Worm (Caenorhabditis elegans) whole organism, young adult: ENCODE measurements around the gene sri-33.
"Not testable (repeated sequence)": the region's sequence is repeated elsewhere in the genome, so short reads cannot be mapped to it uniquely, and the experiment has no call there.

ENCODE experiments used
- B0019.2 ChIP-seq: fragments of 200-800 bp; sonication (Bioruptor generic); conservative IDR thresholded peaks from 2 replicates; pipeline ENCODE4 v1.3.6; 2022; ENCODE audit warnings: missing genetic modification reagents, missing genetic modification characterization, missing compliant biosample characterization
- B0336.3 ChIP-seq: fragments of 200-800 bp; sonication (Bioruptor generic); IDR thresholded peaks from 2 replicates; pipeline ENCODE4 v1.3.6; 2022; ENCODE audit warnings: missing genetic modification characterization, missing compliant biosample characterization
- C17E4.6 ChIP-seq: fragments of 200-800 bp; sonication (Bioruptor generic); IDR thresholded peaks from 2 replicates; pipeline ENCODE4 v1.3.6; 2022; ENCODE audit warnings: missing genetic modification reagents, missing genetic modification characterization, missing compliant biosample characterization
- F23B12.7 ChIP-seq: sonication (generic microtip); optimal IDR thresholded peaks from 2 replicates; lab custom pipeline; 2017; ENCODE audit warnings: missing genetic modification characterization, mild to moderate bottlenecking, missing compliant biosample characterization, antibody characterized with exemption, moderate library complexity; ENCODE audit not compliant: insufficient read depth
- F33H1.4 ChIP-seq: fragments of 200-800 bp; sonication (Bioruptor generic); IDR thresholded peaks from 2 replicates; pipeline ENCODE4 v1.3.6; 2022; ENCODE audit warnings: missing genetic modification reagents, missing genetic modification characterization, missing compliant biosample characterization
- F49E8.2 ChIP-seq: sonication (generic microtip); optimal IDR thresholded peaks from 3 replicates; lab custom pipeline; 2017; ENCODE audit warnings: missing genetic modification characterization, mild to moderate bottlenecking, missing compliant biosample characterization, antibody characterized with exemption, moderate library complexity; ENCODE audit not compliant: insufficient read depth
- F57A8.1 ChIP-seq: fragments of 200-800 bp; sonication (Bioruptor generic); optimal IDR thresholded peaks from 2 replicates; lab custom pipeline; 2018; ENCODE audit warnings: mild to moderate bottlenecking, missing genetic modification characterization, moderate library complexity, missing compliant biosample characterization
- Y56A3A.18 ChIP-seq: fragments of 200-800 bp; sonication (Bioruptor generic); IDR thresholded peaks from 2 replicates; pipeline ENCODE4 v1.3.6; 2022; ENCODE audit warnings: missing genetic modification reagents, missing genetic modification characterization, missing compliant biosample characterization
- ZK185.1 ChIP-seq: sonication (generic microtip); optimal IDR thresholded peaks from 2 replicates; lab custom pipeline; 2016; ENCODE audit warnings: mild to moderate bottlenecking, missing genetic modification characterization, missing compliant biosample characterization; ENCODE audit not compliant: poor library complexity, severe bottlenecking
- ama-1 ChIP-seq, 3 experiments: fragments of 150-350 bp in 1 of 3; sonication (generic microtip) in 2 of 3; optimal IDR thresholded peaks; 2 replicates each; lab custom pipeline; 2014 to 2018; ENCODE audit warnings: missing biosample characterization in 2 of 3, missing genetic modification characterization in 2 of 3, missing genetic modification reagents in 2 of 3
- athp-1 ChIP-seq: sonication (generic microtip); optimal IDR thresholded peaks from 2 replicates; lab custom pipeline; 2017; ENCODE audit warnings: mild to moderate bottlenecking, missing genetic modification characterization, missing compliant biosample characterization
- attf-5 ChIP-seq: fragments of 200-800 bp; sonication (Bioruptor generic); optimal IDR thresholded peaks from 2 replicates; lab custom pipeline; 2018; ENCODE audit warnings: mild to moderate bottlenecking, missing genetic modification characterization, missing compliant biosample characterization
- bed-1 ChIP-seq: fragments of 200-800 bp; sonication (Bioruptor generic); IDR thresholded peaks from 2 replicates; pipeline ENCODE4 v1.3.6; 2022; ENCODE audit warnings: missing genetic modification reagents, missing genetic modification characterization, missing compliant biosample characterization
- cebp-1 ChIP-seq, 2 experiments: fragments of 200-800 bp in 1 of 2; sonication (Bioruptor generic) in 1 of 2; sonication (generic microtip) in 1 of 2; IDR thresholded peaks in 1 of 2; optimal IDR thresholded peaks in 1 of 2; 2 replicates each; pipeline versions ENCODE4 v1.3.6 to Lab custom; 2017 to 2022; ENCODE audit warnings: missing compliant biosample characterization in 2 of 2, missing genetic modification characterization in 2 of 2, mild to moderate bottlenecking in 1 of 2, missing genetic modification reagents in 1 of 2, moderate library complexity in 1 of 2
- ceh-40 ChIP-seq: fragments of 200-800 bp; sonication (Bioruptor generic); IDR thresholded peaks from 2 replicates; pipeline ENCODE4 v1.3.6; 2022; ENCODE audit warnings: missing genetic modification characterization, missing compliant biosample characterization
- ceh-58 ChIP-seq: fragments of 200-800 bp; sonication (Bioruptor generic); IDR thresholded peaks from 2 replicates; pipeline ENCODE4 v1.3.6; 2022; ENCODE audit warnings: missing genetic modification characterization, missing compliant biosample characterization
- ceh-79 ChIP-seq: sonication (generic microtip); optimal IDR thresholded peaks from 2 replicates; lab custom pipeline; 2017; ENCODE audit warnings: mild to moderate bottlenecking, missing genetic modification characterization, missing compliant biosample characterization
- die-1 ChIP-seq: sonication (generic microtip); optimal IDR thresholded peaks from 2 replicates; lab custom pipeline; 2016; ENCODE audit warnings: missing genotype, mild to moderate bottlenecking, missing genetic modification characterization, missing compliant biosample characterization
- dox-1 ChIP-seq: fragments of 200-800 bp; sonication (Bioruptor generic); IDR thresholded peaks from 2 replicates; pipeline ENCODE4 v1.3.6; 2022; ENCODE audit warnings: missing genetic modification reagents, missing genetic modification characterization, missing compliant biosample characterization
- egl-18 ChIP-seq: fragments of 200-800 bp; sonication (Bioruptor generic); IDR thresholded peaks from 2 replicates; pipeline ENCODE4 v1.3.6; 2022; ENCODE audit warnings: missing genetic modification reagents, missing genetic modification characterization, missing compliant biosample characterization
- egrh-3 ChIP-seq: fragments of 200-800 bp; sonication (Bioruptor generic); IDR thresholded peaks from 2 replicates; pipeline ENCODE4 v1.3.6; 2022; ENCODE audit warnings: missing genetic modification reagents, missing genetic modification characterization, missing compliant biosample characterization
- hlh-26 ChIP-seq: fragments of 200-800 bp; sonication (Bioruptor generic); conservative IDR thresholded peaks from 2 replicates; pipeline ENCODE4 v1.3.6; 2022; ENCODE audit warnings: missing genetic modification reagents, missing genetic modification characterization, missing compliant biosample characterization
- hmg-1.2 ChIP-seq: fragments of 200-800 bp; sonication (Bioruptor generic); IDR thresholded peaks from 2 replicates; pipeline ENCODE4 v1.3.6; 2022; ENCODE audit warnings: missing genetic modification reagents, missing genetic modification characterization, missing compliant biosample characterization
- lin-35 ChIP-seq, 3 experiments: fragments of 150-350 bp in 2 of 3; sonication (generic microtip) in 1 of 3; optimal IDR thresholded peaks; 2 replicates each; lab custom pipeline; 2014 to 2018; ENCODE audit warnings: missing biosample characterization in 3 of 3, missing genetic modification characterization in 3 of 3, missing genetic modification reagents in 3 of 3
- madf-3 ChIP-seq: fragments of 200-800 bp; sonication (Bioruptor generic); IDR thresholded peaks from 2 replicates; pipeline ENCODE4 v1.3.6; 2022; ENCODE audit warnings: missing genetic modification reagents, missing genetic modification characterization, missing compliant biosample characterization
- nfyb-1 ChIP-seq: fragments of 200-800 bp; sonication (Bioruptor generic); IDR thresholded peaks from 2 replicates; pipeline ENCODE4 v1.3.6; 2022; ENCODE audit warnings: missing genetic modification reagents, missing genetic modification characterization, missing compliant biosample characterization
- pbrm-1 ChIP-seq: fragments of 200-800 bp; sonication (Bioruptor generic); IDR thresholded peaks from 2 replicates; pipeline ENCODE4 v1.3.6; 2022; ENCODE audit warnings: missing genetic modification reagents, missing genetic modification characterization, missing compliant biosample characterization
- repo-1 ChIP-seq: sonication (generic microtip); optimal IDR thresholded peaks from 2 replicates; lab custom pipeline; 2017; ENCODE audit warnings: mild to moderate bottlenecking, missing genetic modification characterization, missing compliant biosample characterization
- rpc-1 ChIP-seq, 2 experiments: fragments of 150-350 bp in 1 of 2; sonication (generic microtip) in 1 of 2; optimal IDR thresholded peaks; 2 replicates each; lab custom pipeline; 2014 to 2018; ENCODE audit warnings: missing biosample characterization in 1 of 2, missing genetic modification characterization in 1 of 2, missing genetic modification reagents in 1 of 2, missing genotype in 1 of 2
- sdz-38 ChIP-seq: sonication (generic microtip); optimal IDR thresholded peaks from 2 replicates; lab custom pipeline; 2016; ENCODE audit warnings: missing genotype, missing genetic modification characterization, missing compliant biosample characterization
- sea-2 ChIP-seq: fragments of 200-800 bp; sonication (Bioruptor generic); IDR thresholded peaks from 2 replicates; pipeline ENCODE4 v1.3.6; 2022; ENCODE audit warnings: missing genetic modification characterization, missing compliant biosample characterization
- snpc-1.3 ChIP-seq: sonication (generic microtip); optimal IDR thresholded peaks from 2 replicates; lab custom pipeline; 2017; ENCODE audit warnings: missing genetic modification characterization, mild to moderate bottlenecking, missing compliant biosample characterization, antibody characterized with exemption, moderate library complexity, missing genotype, missing genetic modification reagents; ENCODE audit not compliant: insufficient read depth
- sptf-2 ChIP-seq: fragments of 200-800 bp; sonication (Bioruptor generic); optimal IDR thresholded peaks from 2 replicates; lab custom pipeline; 2018; ENCODE audit warnings: mild to moderate bottlenecking, missing genetic modification characterization, missing compliant biosample characterization
- tlf-1 ChIP-seq: fragments of 200-800 bp; sonication (Bioruptor generic); optimal IDR thresholded peaks from 2 replicates; lab custom pipeline; 2018; ENCODE audit warnings: mild to moderate bottlenecking, missing genetic modification characterization, missing compliant biosample characterization
- xnd-1 ChIP-seq: sonication (generic microtip); optimal IDR thresholded peaks from 2 replicates; lab custom pipeline; 2016; ENCODE audit warnings: missing genotype, missing genetic modification reagents, missing genetic modification characterization, missing compliant biosample characterization
- ztf-22 ChIP-seq: fragments of 200-800 bp; sonication (Bioruptor generic); optimal IDR thresholded peaks from 2 replicates; lab custom pipeline; 2018; ENCODE audit warnings: mild to moderate bottlenecking, missing genetic modification characterization, moderate library complexity, missing compliant biosample characterization

The sri-33 gene

ce11 chrII:3142855-3143254, 13.8 kb downstream of the sri-33 start, which contains the start of gene sri-42:
sri-42 (minus strand) TSS chrII:3142955.
- not testable (repeated sequence) for TF ChIP-seq hlh-26 (GFP tag; lab: Robert Waterston, UW); pbrm-1 (GFP tag; lab: Robert Waterston, UW); ztf-22 (GFP tag; lab: Kevin White, UChicago)

DNA sequence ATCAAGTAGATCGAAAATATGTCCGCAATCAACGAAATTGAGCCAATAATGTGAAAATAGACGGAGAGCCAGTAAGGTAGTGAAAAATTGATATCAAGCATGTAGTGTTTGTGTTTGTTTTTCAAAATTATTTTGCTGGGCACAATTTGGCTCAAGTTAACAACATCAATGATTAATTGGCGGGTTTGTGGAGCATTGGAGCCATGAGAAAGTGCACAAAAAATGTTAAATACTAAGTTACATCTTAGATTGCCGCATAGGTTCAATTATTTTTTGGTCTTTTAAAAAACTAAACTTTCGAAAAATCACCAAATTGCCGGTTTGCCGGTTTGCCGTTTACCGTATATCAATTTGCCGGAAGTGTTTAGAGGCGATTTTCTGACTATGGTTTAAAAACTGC, 18.8 kb downstream of the sri-33 start, which contains the start of gene sri-54:
sri-54 (minus strand) TSS at position 101 of the 400 bp plus-strand sequence.
- TF ChIP-seq ceh-79 (tag; lab: Kevin White, UChicago): no peak
- no peak for TF ChIP-seq xnd-1 (tag; lab: Kevin White, UChicago)
- TF ChIP-seq F33H1.4 (GFP tag; lab: Robert Waterston, UW): no peak
- no peak for TF ChIP-seq tlf-1 (GFP tag; lab: Kevin White, UChicago)
- TF ChIP-seq pbrm-1 (GFP tag; lab: Robert Waterston, UW): no peak
- TF ChIP-seq athp-1 (tag; lab: Kevin White, UChicago): no peak
- no peak for TF ChIP-seq ceh-40
- no peak for TF ChIP-seq sdz-38 (tag; lab: Kevin White, UChicago)
- no peak for TF ChIP-seq C17E4.6 (GFP tag; lab: Robert Waterston, UW)
- TF ChIP-seq ceh-58 (GFP tag; lab: Robert Waterston, UW): no peak
- TF ChIP-seq sptf-2 (GFP tag; lab: Kevin White, UChicago): no peak
- TF ChIP-seq madf-3 (GFP tag; lab: Robert Waterston, UW): no peak
- no peak for TF ChIP-seq egl-18 (GFP tag; lab: Robert Waterston, UW)

DNA sequence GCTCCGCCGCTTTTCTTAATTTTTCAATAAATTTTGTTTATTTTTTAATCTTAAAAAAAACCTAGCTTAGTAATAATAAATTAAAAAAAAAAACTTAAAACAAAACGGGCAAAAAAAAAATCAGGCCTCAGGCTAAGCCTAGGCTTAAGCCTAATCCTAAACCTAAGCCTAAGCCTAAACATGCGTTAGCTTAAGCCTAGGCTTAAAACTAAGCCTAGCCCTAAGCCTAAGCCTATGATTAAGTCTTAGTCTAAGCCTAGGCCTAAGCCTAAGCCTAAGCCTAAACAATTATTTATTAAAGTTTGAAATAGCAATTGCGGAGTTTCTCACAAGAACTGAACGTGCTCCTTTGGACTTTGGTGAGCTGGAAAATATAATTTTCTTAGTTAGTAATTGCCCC, 21.4 kb downstream of the sri-33 start:
- TF ChIP-seq repo-1 (tag; lab: Kevin White, UChicago) (no peak), snpc-1.3 (tag; lab: Kevin White, UChicago) (no peak), bed-1 (GFP tag; lab: Robert Waterston, UW) (no peak), F57A8.1 (GFP tag; lab: Kevin White, UChicago) (no peak), dox-1 (GFP tag; lab: Robert Waterston, UW) (no peak), hmg-1.2 (GFP tag; lab: Robert Waterston, UW) (no peak), lin-35 (GFP tag; optimal IDR thresholded peaks at IDR 0.05; lab: Kevin White, UChicago) (no peak), B0336.3 (GFP tag; lab: Robert Waterston, UW) (no peak), nfyb-1 (GFP tag; lab: Robert Waterston, UW) (no peak), B0019.2 (no peak), ZK185.1 (tag; lab: Kevin White, UChicago) (no peak), F23B12.7 (no peak), egrh-3 (GFP tag; lab: Robert Waterston, UW) (no peak), Y56A3A.18 (no peak), ama-1 (optimal IDR thresholded peaks at IDR 0.05; lab: Kevin White, UChicago) (no peak), ama-1 (GFP tag; optimal IDR thresholded peaks at IDR 0.05; lab: Kevin White, UChicago) (no peak), rpc-1 (optimal IDR thresholded peaks at IDR 0.05; lab: Kevin White, UChicago) (no peak), rpc-1 (tag; optimal IDR thresholded peaks at IDR 0.05; lab: Kevin White, UChicago) (no peak), sea-2 (GFP tag; lab: Robert Waterston, UW) (no peak), F49E8.2 (tag; lab: Kevin White, UChicago) (no peak)

DNA sequence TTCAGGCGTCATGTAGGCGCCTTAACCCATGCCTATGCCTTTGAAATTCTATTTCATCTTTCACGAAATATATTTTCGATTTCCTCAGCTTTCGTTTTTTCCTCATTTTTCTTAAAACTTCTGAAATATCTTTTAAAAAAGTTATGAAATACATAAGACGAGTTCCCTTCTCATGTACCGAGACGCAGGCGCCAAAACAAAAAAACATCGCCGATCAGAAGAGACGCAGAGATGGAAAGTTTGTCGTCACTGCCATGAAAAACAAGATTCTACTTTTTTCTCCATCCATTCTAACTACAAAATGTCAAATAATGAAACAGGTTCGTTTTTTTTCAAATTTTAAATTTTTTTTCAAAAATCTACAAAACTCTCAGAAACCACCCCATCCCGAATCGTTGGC, 27.6 kb downstream of the sri-33 start, which contains the start of gene chil-24:
chil-24 (plus strand) TSS at position 156 of the 400 bp plus-strand sequence.
- TF ChIP-seq die-1 (tag; lab: Kevin White, UChicago) (no peak), attf-5 (peak; percentile 35), cebp-1 (GFP tag; IDR thresholded peaks at IDR 0.05; lab: Robert Waterston, UW) (no peak), cebp-1 (tag; optimal IDR thresholded peaks at IDR 0.05; lab: Kevin White, UChicago) (peak; percentile 78), pbrm-1 (GFP tag; lab: Robert Waterston, UW) (no peak), hmg-1.2 (GFP tag; lab: Robert Waterston, UW) (peak; percentile 96)
- TF ChIP-seq, all 124 proteins: peak for 3
